Worm (Caenorhabditis elegans) whole organism, L4/young adult: ENCODE results near the gene srp-6.

Source experiments
- W03F9.2 ChIP-seq: fragments of 150-350 bp; optimal IDR thresholded peaks from 2 replicates; lab custom pipeline; 2014; ENCODE audit warnings: missing biosample characterization, missing genetic modification characterization
- dao-5 ChIP-seq: sonication (generic microtip); optimal IDR thresholded peaks from 2 replicates; lab custom pipeline; 2016; ENCODE audit warnings: missing genotype, missing genetic modification characterization, moderate library complexity, missing compliant biosample characterization
- him-1 ChIP-seq: sonication (generic microtip); optimal IDR thresholded peaks from 2 replicates; lab custom pipeline; 2016; ENCODE audit warnings: missing genotype, missing genetic modification reagents, missing genetic modification characterization, missing compliant biosample characterization

ce11 chrV:7361673-7362072 is 24.2 kb downstream of the srp-6 start, which contains the start of gene cyp-35A1:
- TF ChIP-seq dao-5 (tag; lab: Kevin White, UChicago) (no peak), him-1 (tag; lab: Kevin White, UChicago) (no peak), W03F9.2 (tag; lab: Kevin White, UChicago) (no peak)
